Fruit fly (Drosophila melanogaster): ENCODE data around the gene Dpm1.

- TF ChIP-seq cnc (optimal IDR thresholded peaks at IDR 0.05) (peak; percentile 44 to 86), CG1620 (GFP tag; optimal IDR thresholded peaks at IDR 0.05) (no peak), cic (GFP tag; optimal IDR thresholded peaks at IDR 0.05) (peak; percentile 74), CG7045 (GFP tag; optimal IDR thresholded peaks at IDR 0.05) (peak; percentile 71), CG12768 (GFP tag; optimal IDR thresholded peaks at IDR 0.05) (peak; percentile 77), ovo (GFP tag; optimal IDR thresholded peaks at IDR 0.05) (no peak), CG33017 (tag; optimal IDR thresholded peaks at IDR 0.05) (peak; percentile 73)
These were observed 20.9 kb upstream of the Dpm1 start, which contains the start of gene CG10337 for dm6 chr2L:19546869-19547710.

Data from whole organism, adult.